Fruit fly (Drosophila melanogaster) whole organism, prepupa: ENCODE measurements around the gene PMP34.

ENCODE experiments used
- Blimp-1 ChIP-seq: fragments of 200-800 bp; sonication (Bioruptor generic); optimal IDR thresholded peaks from 3 replicates; lab custom pipeline; 2017; ENCODE audit warnings: missing biosample characterization, missing genetic modification characterization, mild to moderate bottlenecking, moderate library complexity, missing genetic modification reagents
- CG10631 ChIP-seq: fragments of 200-800 bp; sonication (Bioruptor generic); optimal IDR thresholded peaks from 2 replicates; lab custom pipeline; 2016; ENCODE audit warnings: missing biosample characterization, missing genetic modification characterization
- CG10669 ChIP-seq: fragments of 200-800 bp; sonication (Bioruptor generic); optimal IDR thresholded peaks from 3 replicates; lab custom pipeline; 2018; ENCODE audit warnings: missing biosample characterization, mild to moderate bottlenecking, missing genetic modification characterization, moderate library complexity
- CG11294 ChIP-seq: fragments of 200-800 bp; sonication (Bioruptor generic); IDR thresholded peaks from 2 replicates; pipeline ENCODE4 v1.3.6; 2022; ENCODE audit warnings: missing biosample characterization, missing genetic modification characterization
- CG11762 ChIP-seq: fragments of 200-800 bp; sonication (Bioruptor generic); optimal IDR thresholded peaks from 3 replicates; lab custom pipeline; 2016; ENCODE audit warnings: missing biosample characterization, missing genetic modification characterization; ENCODE audit not compliant: insufficient read depth
- CG15336 ChIP-seq: fragments of 200-800 bp; sonication (Bioruptor generic); IDR thresholded peaks from 2 replicates; pipeline ENCODE4 v1.3.6; 2022; ENCODE audit warnings: missing biosample characterization, missing genetic modification characterization
- CG1621 ChIP-seq: fragments of 200-800 bp; sonication (Bioruptor generic); optimal IDR thresholded peaks from 3 replicates; lab custom pipeline; 2018; ENCODE audit warnings: missing biosample characterization, mild to moderate bottlenecking, missing genetic modification characterization
- CG16779 ChIP-seq: fragments of 200-800 bp; sonication (Bioruptor generic); optimal IDR thresholded peaks from 3 replicates; lab custom pipeline; 2017; ENCODE audit warnings: missing biosample characterization, mild to moderate bottlenecking, missing genetic modification characterization
- CG3032 ChIP-seq: fragments of 200-800 bp; optimal IDR thresholded peaks from 2 replicates; lab custom pipeline; 2019; ENCODE audit warnings: missing biosample characterization, mild to moderate bottlenecking, missing genetic modification characterization, moderate library complexity
- CG31627 ChIP-seq: fragments of 200-800 bp; sonication (Bioruptor generic); optimal IDR thresholded peaks from 3 replicates; lab custom pipeline; 2016; ENCODE audit warnings: missing biosample characterization, missing genetic modification characterization
- CG32006 ChIP-seq: fragments of 200-800 bp; sonication (Bioruptor generic); optimal IDR thresholded peaks from 3 replicates; lab custom pipeline; 2017; ENCODE audit warnings: missing biosample characterization, mild to moderate bottlenecking, missing genetic modification characterization
- CG3919 ChIP-seq: fragments of 200-800 bp; sonication (Bioruptor generic); optimal IDR thresholded peaks from 3 replicates; lab custom pipeline; 2016; ENCODE audit warnings: missing biosample characterization, missing genetic modification characterization
- CG4318 ChIP-seq: fragments of 200-800 bp; sonication (Bioruptor generic); optimal IDR thresholded peaks from 3 replicates; lab custom pipeline; 2017; ENCODE audit warnings: missing biosample characterization, mild to moderate bottlenecking, missing genetic modification characterization
- CG6163 ChIP-seq: fragments of 200-800 bp; sonication (Bioruptor generic); IDR thresholded peaks from 3 replicates; pipeline ENCODE4 v1.3.6; 2022; ENCODE audit warnings: missing biosample characterization, missing genetic modification characterization
- CG6276 ChIP-seq: fragments of 200-800 bp; sonication (Bioruptor generic); optimal IDR thresholded peaks from 2 replicates; lab custom pipeline; 2017; ENCODE audit warnings: missing biosample characterization, mild to moderate bottlenecking, missing genetic modification characterization
- CG6792 ChIP-seq: fragments of 200-800 bp; sonication (Bioruptor generic); optimal IDR thresholded peaks from 3 replicates; lab custom pipeline; 2016; ENCODE audit warnings: missing biosample characterization, missing genetic modification characterization
- CG6808 ChIP-seq: fragments of 200-800 bp; sonication (Bioruptor generic); optimal IDR thresholded peaks from 3 replicates; lab custom pipeline; 2017; ENCODE audit warnings: missing biosample characterization, missing genetic modification characterization, mild to moderate bottlenecking, moderate library complexity, missing genetic modification reagents
- CG6854 ChIP-seq: fragments of 200-800 bp; sonication (Bioruptor generic); optimal IDR thresholded peaks from 2 replicates; lab custom pipeline; 2017; ENCODE audit warnings: missing biosample characterization, mild to moderate bottlenecking, missing genetic modification characterization
- CG7368 ChIP-seq: fragments of 200-800 bp; sonication (Bioruptor generic); optimal IDR thresholded peaks from 3 replicates; lab custom pipeline; 2016; ENCODE audit warnings: missing biosample characterization, missing genetic modification characterization
- CG8119 ChIP-seq: fragments of 200-800 bp; sonication (Bioruptor generic); IDR thresholded peaks from 3 replicates; pipeline ENCODE4 v1.3.6; 2022; ENCODE audit warnings: missing biosample characterization, missing genetic modification characterization
- CG8319 ChIP-seq: fragments of 200-800 bp; sonication (Bioruptor generic); optimal IDR thresholded peaks from 3 replicates; lab custom pipeline; 2016; ENCODE audit warnings: missing biosample characterization, missing genetic modification characterization
- CG9139 ChIP-seq: fragments of 200-800 bp; sonication (Bioruptor generic); optimal IDR thresholded peaks from 3 replicates; lab custom pipeline; 2017; ENCODE audit warnings: missing biosample characterization, mild to moderate bottlenecking, missing genetic modification characterization
- Eip93F ChIP-seq: fragments of 200-800 bp; sonication (Bioruptor generic); optimal IDR thresholded peaks from 2 replicates; lab custom pipeline; 2016; ENCODE audit warnings: missing biosample characterization, mild to moderate bottlenecking, missing genetic modification characterization
- Ets21C ChIP-seq: fragments of 200-800 bp; sonication (Bioruptor generic); optimal IDR thresholded peaks from 3 replicates; lab custom pipeline; 2016; ENCODE audit warnings: missing biosample characterization, missing genetic modification characterization
- Hr38 ChIP-seq: sonication (Bioruptor generic); optimal IDR thresholded peaks from 2 replicates; lab custom pipeline; 2016; ENCODE audit warnings: missing biosample characterization, missing genetic modification characterization
- Hr39 ChIP-seq: fragments of 200-800 bp; sonication (Bioruptor generic); optimal IDR thresholded peaks from 2 replicates; lab custom pipeline; 2016; ENCODE audit warnings: missing biosample characterization, missing genetic modification characterization
- Hr4 ChIP-seq: fragments of 200-800 bp; sonication (Bioruptor generic); optimal IDR thresholded peaks from 3 replicates; lab custom pipeline; 2016; ENCODE audit warnings: missing biosample characterization, missing genetic modification characterization
- Lpt ChIP-seq: fragments of 200-800 bp; sonication (Bioruptor generic); optimal IDR thresholded peaks from 3 replicates; lab custom pipeline; 2016; ENCODE audit warnings: missing biosample characterization, missing genetic modification characterization
- OdsH ChIP-seq: fragments of 200-800 bp; sonication (Bioruptor generic); optimal IDR thresholded peaks from 3 replicates; lab custom pipeline; 2016; ENCODE audit warnings: missing biosample characterization, missing genetic modification characterization
- Sox14 ChIP-seq: fragments of 200-800 bp; sonication (Bioruptor generic); optimal IDR thresholded peaks from 3 replicates; lab custom pipeline; 2016; ENCODE audit warnings: missing biosample characterization, missing genetic modification characterization
- Sox15 ChIP-seq: fragments of 200-800 bp; sonication (Bioruptor generic); optimal IDR thresholded peaks from 3 replicates; lab custom pipeline; 2016; ENCODE audit warnings: missing biosample characterization, missing genetic modification characterization
- achi ChIP-seq: fragments of 200-800 bp; sonication (Bioruptor generic); optimal IDR thresholded peaks from 3 replicates; lab custom pipeline; 2016; ENCODE audit warnings: missing biosample characterization, missing genetic modification characterization
- acj6 ChIP-seq: fragments of 200-800 bp; sonication (Bioruptor generic); optimal IDR thresholded peaks from 3 replicates; lab custom pipeline; 2016; ENCODE audit warnings: missing biosample characterization, missing genetic modification characterization
- cyc ChIP-seq: fragments of 200-800 bp; sonication (Bioruptor generic); optimal IDR thresholded peaks from 3 replicates; lab custom pipeline; 2016; ENCODE audit warnings: missing biosample characterization, missing genetic modification characterization
- dsx ChIP-seq: fragments of 200-800 bp; optimal IDR thresholded peaks from 3 replicates; lab custom pipeline; 2019; ENCODE audit warnings: missing biosample characterization, mild to moderate bottlenecking, missing genetic modification characterization, moderate library complexity; ENCODE audit not compliant: poor library complexity, severe bottlenecking
- eg ChIP-seq: fragments of 200-800 bp; sonication (Bioruptor generic); IDR thresholded peaks from 3 replicates; pipeline ENCODE4 v1.3.6; 2022; ENCODE audit warnings: missing biosample characterization, missing genetic modification characterization
- esn ChIP-seq: fragments of 200-800 bp; sonication (Bioruptor generic); optimal IDR thresholded peaks from 2 replicates; lab custom pipeline; 2016; ENCODE audit warnings: missing biosample characterization, mild to moderate bottlenecking, missing genetic modification characterization, moderate library complexity
- fd85E ChIP-seq: fragments of 200-800 bp; sonication (Bioruptor generic); optimal IDR thresholded peaks from 3 replicates; lab custom pipeline; 2016; ENCODE audit warnings: missing biosample characterization, missing genetic modification characterization
- fkh ChIP-seq: fragments of 200-800 bp; sonication (Bioruptor generic); optimal IDR thresholded peaks from 3 replicates; lab custom pipeline; 2017; ENCODE audit warnings: missing biosample characterization, mild to moderate bottlenecking, missing genetic modification characterization, moderate library complexity
- lz ChIP-seq: fragments of 200-800 bp; sonication (Bioruptor generic); optimal IDR thresholded peaks from 3 replicates; lab custom pipeline; 2016; ENCODE audit warnings: missing biosample characterization, missing genetic modification characterization
- salr ChIP-seq, 2 experiments: fragments of 200-800 bp; sonication (Bioruptor generic); optimal IDR thresholded peaks; 3 replicates each; lab custom pipeline; 2016 to 2018; ENCODE audit warnings: missing biosample characterization in 2 of 2, missing genetic modification characterization in 2 of 2, mild to moderate bottlenecking in 1 of 2
- ss ChIP-seq, 2 experiments: fragments of 200-800 bp; sonication (Bioruptor generic); optimal IDR thresholded peaks; 2 replicates in 1 of 2; 3 replicates in 1 of 2; lab custom pipeline; 2017 to 2018; ENCODE audit warnings: mild to moderate bottlenecking in 2 of 2, missing biosample characterization in 2 of 2, missing genetic modification characterization in 2 of 2, moderate library complexity in 1 of 2
- svp ChIP-seq: fragments of 200-800 bp; sonication (Bioruptor generic); peaks from one replicate; lab custom pipeline; 2016; ENCODE audit warnings: missing biosample characterization, missing genetic modification characterization
- vri ChIP-seq: fragments of 200-800 bp; sonication (Bioruptor generic); optimal IDR thresholded peaks from 3 replicates; lab custom pipeline; 2016; ENCODE audit warnings: missing biosample characterization, mild to moderate bottlenecking, missing genetic modification characterization

The PMP34 gene

dm6 chr3L:4318677-4319580 lies at the start of gene PMP34:
PMP34 (plus strand) TSS chr3L:4318755.
- TF ChIP-seq CG15336 (GFP tag; lab: Robert Waterston, UW) (0 out of 2 replicates have a peak, but pooled peaks have one; percentile 10), CG6792 (GFP tag; lab: Kevin White, UChicago) (no peak), OdsH (GFP tag; lab: Kevin White, UChicago) (no peak), dsx (peak; percentile 71), salr (GFP tag; optimal IDR thresholded peaks at IDR 0.05; lab: Kevin White, UChicago) (no peak), fkh (GFP tag; lab: Kevin White, UChicago) (peak; percentile 60), CG1621 (tag; lab: Kevin White, UChicago) (no peak), CG10631 (GFP tag; lab: Kevin White, UChicago) (no peak)

- no peak for TF ChIP-seq Eip93F
- peak; percentile 54 for TF ChIP-seq Blimp-1 (GFP tag; lab: Kevin White, UChicago)
- TF ChIP-seq CG31627 (GFP tag; lab: Kevin White, UChicago): no peak
- no peak for TF ChIP-seq dsx
- no peak for TF ChIP-seq CG16779 (tag; lab: Kevin White, UChicago)
These were observed 49.3 kb upstream of the PMP34 start for dm6 chr3L:4269208-4269607.

dm6 chr3L:4269920-4270319 lies 48.6 kb upstream of the PMP34 start:
- peak; percentile 73 for TF ChIP-seq CG6792 (GFP tag; lab: Kevin White, UChicago)
- TF ChIP-seq esn (GFP tag; lab: Kevin White, UChicago): peak; percentile 75
- TF ChIP-seq CG6854 (GFP tag; lab: Kevin White, UChicago): peak; percentile 71
- TF ChIP-seq CG3032 (tag; lab: Kevin White, UChicago): peak; percentile 83
- TF ChIP-seq CG11294 (GFP tag; lab: Robert Waterston, UW): peak; percentile 29; the same call in 1 of the 2 replicates
- TF ChIP-seq CG4318 (GFP tag; lab: Kevin White, UChicago): peak; percentile 70
- peak; percentile 30 for TF ChIP-seq Hr39 (GFP tag; lab: Kevin White, UChicago)
- TF ChIP-seq Hr38 (GFP tag; lab: Kevin White, UChicago): no peak
- peak; percentile 78 for TF ChIP-seq CG3919 (GFP tag; lab: Kevin White, UChicago)
- TF ChIP-seq CG10669 (GFP tag; lab: Kevin White, UChicago): peak; percentile 66
- peak; percentile 89 for TF ChIP-seq CG8119 (GFP tag; lab: Robert Waterston, UW)
- TF ChIP-seq Sox15: peak; percentile 37
- TF ChIP-seq dsx: peak; percentile 81
- peak; percentile 76 for TF ChIP-seq eg (GFP tag; lab: Robert Waterston, UW)
- TF ChIP-seq Sox14 (GFP tag; lab: Kevin White, UChicago): peak; percentile 30
- peak; percentile 12 for TF ChIP-seq Eip93F
- peak; percentile 51 for TF ChIP-seq CG7368 (GFP tag; lab: Kevin White, UChicago)
- TF ChIP-seq svp (GFP tag; lab: Kevin White, UChicago): no peak
- TF ChIP-seq CG6276 (GFP tag; lab: Kevin White, UChicago): peak; percentile 80
- peak; percentile 56 for TF ChIP-seq CG1621 (tag; lab: Kevin White, UChicago)
- peak; percentile 79 for TF ChIP-seq CG6808 (GFP tag; lab: Kevin White, UChicago)
- peak; percentile 50 for TF ChIP-seq fd85E (GFP tag; lab: Kevin White, UChicago)
- TF ChIP-seq vri (GFP tag; lab: Kevin White, UChicago): peak; percentile 66
- TF ChIP-seq Lpt (GFP tag; lab: Kevin White, UChicago): peak; percentile 74
- peak; percentile 33 for TF ChIP-seq CG31627 (GFP tag; lab: Kevin White, UChicago)
- TF ChIP-seq Blimp-1 (GFP tag; lab: Kevin White, UChicago): peak; percentile 33
- TF ChIP-seq Hr4 (GFP tag; lab: Kevin White, UChicago): peak; percentile 58
- peak; percentile 79 for TF ChIP-seq CG6163 (GFP tag; lab: Robert Waterston, UW)
- TF ChIP-seq ss (GFP tag; optimal IDR thresholded peaks at IDR 0.05; lab: Kevin White, UChicago): peak; percentile 77
- TF ChIP-seq Ets21C (GFP tag; lab: Kevin White, UChicago): peak; percentile 12
- peak; percentile 90 for TF ChIP-seq CG32006 (GFP tag; lab: Kevin White, UChicago)
- peak; percentile 74 for TF ChIP-seq CG9139 (GFP tag; lab: Kevin White, UChicago)
- TF ChIP-seq cyc (GFP tag; lab: Kevin White, UChicago): peak; percentile 51
- TF ChIP-seq acj6: peak; percentile 76
- TF ChIP-seq CG11762 (GFP tag; lab: Kevin White, UChicago): peak; percentile 62
- peak; percentile 48 for TF ChIP-seq lz (GFP tag; lab: Kevin White, UChicago)
- TF ChIP-seq CG10631 (GFP tag; lab: Kevin White, UChicago): peak; percentile 71
- peak; percentile 81 for TF ChIP-seq achi
- TF ChIP-seq CG15336 (GFP tag; lab: Robert Waterston, UW): peak; percentile 89
- peak; percentile 39 for TF ChIP-seq CG8319 (GFP tag; lab: Kevin White, UChicago)
